Worm (Caenorhabditis elegans) whole organism, early embryonic: ENCODE data around the gene chil-19.

Source experiments
- B0310.2 ChIP-seq: sonication (generic microtip); optimal IDR thresholded peaks from 2 replicates; lab custom pipeline; 2016; ENCODE audit warnings: mild to moderate bottlenecking, missing genetic modification characterization, missing compliant biosample characterization
- F13C5.2 ChIP-seq: sonication (generic microtip); optimal IDR thresholded peaks from 2 replicates; lab custom pipeline; 2017; ENCODE audit warnings: mild to moderate bottlenecking, missing genetic modification characterization, inconsistent platforms, missing compliant biosample characterization
- aly-1 ChIP-seq: sonication (generic microtip); optimal IDR thresholded peaks from 2 replicates; lab custom pipeline; 2016; ENCODE audit warnings: missing genetic modification characterization, missing compliant biosample characterization
- ama-1 ChIP-seq: fragments of 150-350 bp; optimal IDR thresholded peaks from 2 replicates; lab custom pipeline; 2014
- ceh-13 ChIP-seq: fragments of 200-800 bp; sonication (Bioruptor generic); optimal IDR thresholded peaks from 2 replicates; lab custom pipeline; 2018; ENCODE audit warnings: mild to moderate bottlenecking, missing genetic modification characterization, missing compliant biosample characterization
- ceh-36 ChIP-seq: sonication (generic microtip); optimal IDR thresholded peaks from 2 replicates; lab custom pipeline; 2016; ENCODE audit warnings: missing genetic modification characterization, inconsistent platforms, missing compliant biosample characterization
- ets-7 ChIP-seq: sonication (generic microtip); optimal IDR thresholded peaks from 2 replicates; lab custom pipeline; 2016; ENCODE audit warnings: missing genotype, missing genetic modification characterization, missing compliant biosample characterization
- flt-1 ChIP-seq: fragments of 200-800 bp; sonication (Bioruptor generic); IDR thresholded peaks from 2 replicates; pipeline ENCODE4 v1.3.6; 2022; ENCODE audit warnings: missing genetic modification characterization, missing compliant biosample characterization
- hmbx-1 ChIP-seq: sonication (generic microtip); optimal IDR thresholded peaks from 2 replicates; lab custom pipeline; 2016; ENCODE audit warnings: mild to moderate bottlenecking, missing genetic modification characterization, missing compliant biosample characterization
- hmg-4 ChIP-seq: fragments of 200-800 bp; sonication (Bioruptor generic); optimal IDR thresholded peaks from 2 replicates; lab custom pipeline; 2018; ENCODE audit warnings: mild to moderate bottlenecking, missing genetic modification characterization, missing compliant biosample characterization
- hnd-1 ChIP-seq: sonication (generic microtip); optimal IDR thresholded peaks from 2 replicates; lab custom pipeline; 2016; ENCODE audit warnings: missing genetic modification characterization, missing compliant biosample characterization
- pes-1 ChIP-seq: fragments of 200-800 bp; sonication (Bioruptor generic); IDR thresholded peaks from 2 replicates; pipeline ENCODE4 v1.3.6; 2022; ENCODE audit warnings: missing genetic modification reagents, missing genetic modification characterization, missing compliant biosample characterization
- scrt-1 ChIP-seq: fragments of 200-800 bp; sonication (Bioruptor generic); IDR thresholded peaks from 2 replicates; pipeline ENCODE4 v1.3.6; 2022; ENCODE audit warnings: missing genetic modification characterization, missing compliant biosample characterization
- sea-1 ChIP-seq: fragments of 200-800 bp; sonication (Bioruptor generic); conservative IDR thresholded peaks from 2 replicates; pipeline ENCODE4 v1.3.6; 2022; ENCODE audit warnings: missing genetic modification characterization, missing compliant biosample characterization
- tbx-11 ChIP-seq: fragments of 200-800 bp; sonication (Bioruptor generic); IDR thresholded peaks from 2 replicates; pipeline ENCODE4 v1.3.6; 2022; ENCODE audit warnings: missing genetic modification characterization, missing compliant biosample characterization
- tbx-37 ChIP-seq: fragments of 200-800 bp; sonication (Bioruptor generic); conservative IDR thresholded peaks from 2 replicates; pipeline ENCODE4 v1.3.6; 2022; ENCODE audit warnings: missing genetic modification reagents, missing genetic modification characterization, missing compliant biosample characterization
- tra-4 ChIP-seq: sonication (generic microtip); optimal IDR thresholded peaks from 2 replicates; lab custom pipeline; 2017; ENCODE audit warnings: missing genetic modification characterization, missing compliant biosample characterization

Gene chil-19

DNA sequence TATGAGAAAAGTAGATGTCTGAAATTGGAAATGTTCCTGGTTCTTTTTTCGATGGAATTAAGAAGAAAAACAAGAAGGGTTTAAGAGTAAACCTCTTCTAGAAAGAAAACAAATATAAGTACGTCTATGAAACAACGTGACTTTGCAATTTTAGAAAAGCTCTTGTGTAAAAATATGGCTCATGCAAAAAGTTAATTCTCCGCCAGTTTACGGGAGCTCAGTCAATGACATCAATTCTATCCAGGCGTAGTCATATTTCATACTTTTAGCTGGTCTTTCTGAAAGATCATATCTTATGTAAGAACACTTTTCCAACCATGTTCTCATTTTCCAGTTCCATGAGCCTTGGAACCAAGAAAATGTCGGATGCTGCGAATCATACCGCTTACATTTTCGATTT is 35.7 kb upstream of the chil-19 start:
- no peak for TF ChIP-seq F13C5.2 (tag; lab: Kevin White, UChicago)
- no peak for TF ChIP-seq tbx-37
- TF ChIP-seq tbx-11 (GFP tag; lab: Robert Waterston, UW): no peak
- no peak for TF ChIP-seq ama-1 (lab: Kevin White, UChicago)
- no peak for TF ChIP-seq scrt-1 (GFP tag; lab: Robert Waterston, UW)
- no peak for TF ChIP-seq ets-7 (tag; lab: Kevin White, UChicago)
- no peak for TF ChIP-seq flt-1
- TF ChIP-seq B0310.2: no peak
- no peak for TF ChIP-seq tra-4 (tag; lab: Kevin White, UChicago)
- no peak for TF ChIP-seq hmbx-1 (tag; lab: Kevin White, UChicago)
- TF ChIP-seq aly-1 (tag; lab: Kevin White, UChicago): no peak
- TF ChIP-seq hmg-4 (GFP tag; lab: Kevin White, UChicago): no peak
- no peak for TF ChIP-seq sea-1
- no peak for TF ChIP-seq hnd-1 (tag; lab: Kevin White, UChicago)
- TF ChIP-seq ceh-13: no peak

DNA sequence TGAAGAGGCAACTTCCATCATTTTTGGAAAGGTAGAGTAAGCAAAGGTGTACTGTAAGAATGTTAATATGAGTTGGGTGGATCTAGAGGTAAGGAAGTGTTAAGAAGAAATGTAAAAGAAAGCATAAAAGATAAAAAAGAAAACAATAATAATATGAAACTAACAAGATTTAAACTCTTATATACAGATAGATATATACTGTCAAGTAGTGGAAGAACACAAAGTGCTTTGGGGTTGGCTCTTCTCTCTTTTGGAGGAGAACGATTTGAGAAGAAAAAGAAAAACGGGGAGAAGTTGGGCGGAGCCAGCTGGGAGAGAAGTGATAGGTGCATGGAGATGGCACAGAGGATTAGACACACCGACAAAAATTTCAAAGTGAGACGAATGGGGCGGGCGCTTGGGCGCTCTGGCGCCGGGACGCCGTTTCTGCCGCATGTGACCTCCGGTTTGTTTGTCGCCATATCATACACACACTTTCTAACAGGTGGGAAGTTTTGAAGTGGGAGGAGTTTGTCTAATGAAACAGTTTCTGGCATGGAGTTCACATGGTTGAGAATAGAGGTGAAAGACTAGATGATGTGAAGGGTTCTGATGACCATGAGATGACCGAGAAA is 33.2 kb upstream of the chil-19 start, which contains the start of gene T19H5.4:
Gene T19H5.4 (minus strand): TSS at position 51 of the 614 bp plus-strand sequence.
- TF ChIP-seq flt-1 (no peak), tra-4 (tag; lab: Kevin White, UChicago) (no peak), sea-1 (no peak), ceh-13 (no peak), B0310.2 (no peak), pes-1 (GFP tag; lab: Robert Waterston, UW) (no peak), scrt-1 (GFP tag; lab: Robert Waterston, UW) (no peak), tbx-11 (GFP tag; lab: Robert Waterston, UW) (no peak), F13C5.2 (tag; lab: Kevin White, UChicago) (no peak), ceh-36 (tag; lab: Kevin White, UChicago) (no peak), hmbx-1 (tag; lab: Kevin White, UChicago) (no peak), hnd-1 (tag; lab: Kevin White, UChicago) (no peak), hmg-4 (GFP tag; lab: Kevin White, UChicago) (no peak), tbx-37 (no peak), ama-1 (lab: Kevin White, UChicago) (no peak), ets-7 (tag; lab: Kevin White, UChicago) (no peak), aly-1 (tag; lab: Kevin White, UChicago) (no peak)

DNA sequence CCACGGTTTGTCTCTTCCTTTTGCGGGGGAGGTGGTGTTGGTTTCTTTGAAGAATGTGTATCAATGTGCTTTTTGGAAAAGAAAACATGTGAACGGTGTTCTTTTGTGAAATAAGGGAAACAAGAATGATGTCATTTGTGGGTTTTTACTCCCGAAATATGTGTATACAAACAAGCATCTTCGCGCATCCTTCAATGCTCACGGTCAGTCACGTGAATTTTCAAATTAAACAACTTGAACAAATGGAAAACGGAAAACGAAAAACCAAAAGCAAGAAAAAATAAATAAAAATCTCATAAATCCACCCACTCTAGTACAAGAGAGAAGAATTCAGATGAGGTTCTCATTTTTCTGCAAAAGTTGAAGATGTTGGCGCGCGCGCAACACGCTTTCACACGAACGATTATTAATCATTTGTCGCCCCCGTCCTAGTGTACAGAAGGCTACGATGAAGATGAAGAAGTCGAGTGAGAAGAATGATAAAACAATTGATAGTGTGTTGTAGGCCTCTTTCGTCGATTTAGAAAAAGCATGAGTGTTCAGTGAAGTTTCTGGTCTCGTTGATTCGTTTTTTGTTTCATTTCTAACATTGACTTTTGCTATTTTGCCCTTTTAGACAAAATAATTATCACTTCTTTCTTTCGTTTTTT is 31.0 kb upstream of the chil-19 start:
- no peak for TF ChIP-seq ama-1 (lab: Kevin White, UChicago)

DNA sequence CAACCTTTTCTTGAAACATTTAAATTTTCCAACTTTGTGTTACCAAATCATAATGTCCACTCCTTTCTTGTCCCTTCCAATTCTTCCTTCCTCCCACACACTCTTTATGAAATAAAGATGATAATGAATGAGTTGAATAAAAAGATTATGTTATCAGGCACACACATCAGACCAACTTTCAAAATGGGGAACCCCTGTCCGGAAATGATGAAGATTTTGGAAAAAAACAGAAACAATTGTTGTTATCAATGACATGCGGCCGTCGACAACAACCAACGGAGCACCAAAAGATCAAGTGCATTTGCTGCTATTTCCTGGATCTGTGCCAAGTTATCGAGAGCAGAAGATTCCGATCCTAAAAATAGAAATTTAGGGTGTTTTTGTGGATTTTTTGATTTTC is 29.1 kb upstream of the chil-19 start:
- TF ChIP-seq tra-4 (tag; lab: Kevin White, UChicago) (no peak), hmg-4 (GFP tag; lab: Kevin White, UChicago) (no peak), hmbx-1 (tag; lab: Kevin White, UChicago) (no peak), hnd-1 (tag; lab: Kevin White, UChicago) (no peak)

DNA sequence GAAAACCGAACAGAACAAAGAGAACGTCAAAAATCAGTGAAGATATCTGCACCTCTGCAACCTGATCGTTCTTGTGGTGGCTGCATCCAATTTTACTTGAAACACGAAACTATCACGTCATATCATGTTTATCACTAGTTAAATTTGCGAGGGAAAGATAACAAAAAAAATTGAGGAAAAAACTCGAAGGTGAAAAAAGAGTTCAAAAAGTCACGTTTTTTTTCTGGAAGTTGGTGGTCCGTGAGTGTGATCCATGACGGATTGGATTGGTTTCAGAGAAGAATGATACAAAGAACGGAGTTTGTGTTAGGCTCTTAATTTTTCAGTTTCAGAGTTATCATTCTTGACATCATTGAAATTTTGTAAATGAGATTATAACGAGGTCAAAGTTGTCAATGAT is 28.3 kb upstream of the chil-19 start:
- TF ChIP-seq pes-1 (GFP tag; lab: Robert Waterston, UW) (no peak), ets-7 (tag; lab: Kevin White, UChicago) (no peak), F13C5.2 (tag; lab: Kevin White, UChicago) (no peak), tra-4 (tag; lab: Kevin White, UChicago) (no peak)

DNA sequence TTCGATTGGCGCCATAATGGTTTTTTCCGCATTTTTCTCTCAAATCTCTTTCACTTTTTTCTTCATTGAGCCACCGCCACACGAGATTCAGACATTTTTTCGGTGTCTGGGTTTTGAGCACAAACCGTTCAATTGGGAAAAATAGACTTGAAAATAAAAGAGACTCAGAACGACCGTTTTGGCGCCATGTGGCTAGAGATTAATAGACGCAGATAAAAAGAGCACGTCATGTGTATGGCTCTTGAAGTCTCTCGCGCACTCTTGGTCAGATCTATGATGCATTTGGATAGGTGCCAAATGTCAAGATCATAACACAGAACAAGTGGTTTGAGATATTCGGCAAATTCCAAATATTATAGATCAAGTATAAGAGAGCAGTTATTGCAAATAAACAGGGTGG is 27.2 kb upstream of the chil-19 start:
- no peak for TF ChIP-seq hmbx-1 (tag; lab: Kevin White, UChicago)

DNA sequence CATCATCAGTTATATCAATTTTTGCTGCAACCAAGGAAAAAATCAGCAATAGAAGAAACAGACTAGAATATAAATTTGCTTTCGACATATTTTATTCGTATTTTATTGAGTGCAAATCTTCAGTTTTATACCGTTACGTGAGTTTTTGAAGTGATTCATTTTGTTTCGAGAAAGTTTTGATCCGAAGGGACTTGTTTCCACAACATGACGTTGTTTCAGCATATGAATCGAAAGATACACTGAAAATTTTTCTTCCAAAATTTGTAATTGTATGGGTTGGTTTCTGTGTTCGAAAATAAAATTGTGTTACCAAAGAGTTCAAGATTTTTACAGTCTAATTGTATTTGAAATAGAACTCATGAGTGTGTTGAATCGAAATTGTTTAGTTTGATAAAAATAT is 25.8 kb upstream of the chil-19 start, which contains the start of gene T19H5.7:
Gene T19H5.7 (minus strand): TSS at position 101 of the 400 bp plus-strand sequence.
- TF ChIP-seq pes-1 (GFP tag; lab: Robert Waterston, UW): no peak

DNA sequence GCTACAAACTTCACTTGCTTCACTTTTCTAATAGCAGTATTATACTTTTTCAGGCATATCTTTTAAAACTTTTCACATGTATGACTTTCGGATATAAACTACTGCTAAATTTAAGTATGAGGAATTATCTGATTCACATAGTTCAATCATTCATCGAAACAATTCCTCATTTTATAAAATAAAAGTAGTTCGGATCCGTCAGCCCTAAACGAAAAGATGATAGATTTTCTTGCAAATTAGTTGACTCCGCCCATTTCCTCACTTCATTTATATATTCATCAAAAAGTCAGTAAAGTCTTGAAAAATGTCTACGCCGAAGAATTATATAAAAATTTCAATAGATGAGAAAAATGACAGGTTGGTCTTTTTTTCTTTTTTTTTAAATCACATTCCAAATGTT is 23.4 kb upstream of the chil-19 start, which contains the start of gene chil-27:
Gene chil-27 (plus strand): TSS at position 301 of the 400 bp plus-strand sequence.
- no peak for TF ChIP-seq tra-4 (tag; lab: Kevin White, UChicago)
- TF ChIP-seq pes-1 (GFP tag; lab: Robert Waterston, UW): no peak
- no peak for TF ChIP-seq F13C5.2 (tag; lab: Kevin White, UChicago)
- no peak for TF ChIP-seq sea-1
- no peak for TF ChIP-seq hmg-4 (GFP tag; lab: Kevin White, UChicago)
- TF ChIP-seq flt-1: no peak
- no peak for TF ChIP-seq ets-7 (tag; lab: Kevin White, UChicago)
- no peak for TF ChIP-seq ama-1 (lab: Kevin White, UChicago)
- no peak for TF ChIP-seq hnd-1 (tag; lab: Kevin White, UChicago)
- TF ChIP-seq scrt-1 (GFP tag; lab: Robert Waterston, UW): no peak
- no peak for TF ChIP-seq hmbx-1 (tag; lab: Kevin White, UChicago)
- no peak for TF ChIP-seq aly-1 (tag; lab: Kevin White, UChicago)
- no peak for TF ChIP-seq tbx-37
